Fruit fly (Drosophila melanogaster): ENCODE data around the gene CG32262.
A peak's percentile ranks its signal among the peaks of the same experiment; 100 is the strongest.

The CG32262 gene

DNA sequence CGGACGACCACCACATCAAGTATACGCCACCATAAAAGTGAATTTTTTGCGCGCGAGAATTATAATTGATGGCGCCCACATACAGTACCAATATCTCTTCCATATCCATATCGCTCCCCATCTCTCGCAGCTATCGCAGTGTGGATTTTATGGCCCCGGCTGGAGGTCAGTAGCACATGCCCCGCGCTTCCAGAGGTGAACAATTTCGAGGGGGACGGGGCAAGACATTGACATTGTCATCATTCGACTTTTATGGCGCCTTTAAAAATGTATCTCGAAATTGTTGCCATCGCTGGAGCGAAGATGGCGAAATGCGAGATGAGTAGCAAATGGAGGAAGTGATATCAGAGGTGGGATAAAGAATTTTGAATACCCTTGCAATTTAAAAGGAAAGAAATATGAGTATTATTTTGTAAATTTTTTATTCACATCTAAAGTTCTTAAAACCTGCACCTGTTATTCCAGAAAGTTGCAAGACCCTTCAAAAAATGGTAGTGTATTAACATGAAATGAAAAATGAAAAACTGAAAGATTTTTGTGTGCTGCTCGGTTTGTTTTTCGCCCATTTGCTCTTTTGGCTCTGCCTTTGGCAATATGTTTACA, 49.5 kb downstream of the CG32262 start (continued):
- peak; percentile 59 for TF ChIP-seq Eip78C (GFP tag)
- no peak for TF ChIP-seq Blimp-1 (GFP tag; optimal IDR thresholded peaks at IDR 0.05)
- TF ChIP-seq CG9139 (GFP tag; optimal IDR thresholded peaks at IDR 0.05) = no peak
- TF ChIP-seq net (GFP tag; optimal IDR thresholded peaks at IDR 0.05) = no peak
- TF ChIP-seq Sox14 (GFP tag; optimal IDR thresholded peaks at IDR 0.05) = peak; percentile 12
- no peak for TF ChIP-seq CG8319 (GFP tag; optimal IDR thresholded peaks at IDR 0.05)
- TF ChIP-seq Ets96B (tag; optimal IDR thresholded peaks at IDR 0.05) = no peak
- no peak for TF ChIP-seq CG8119 (GFP tag; IDR thresholded peaks at IDR 0.05)

Measured in whole organism, prepupa.